Fruit fly (Drosophila melanogaster) whole organism, adult: Measurements from ENCODE around the gene Vinc.

Experiments
- CG11617 ChIP-seq: fragments of 200-800 bp; sonication (Bioruptor generic); optimal IDR thresholded peaks from 2 replicates; lab custom pipeline; 2017; ENCODE audit warnings: mild to moderate bottlenecking, missing biosample characterization, missing genetic modification reagents, missing genetic modification characterization
- CG12768 ChIP-seq: fragments of 200-800 bp; sonication (Bioruptor generic); optimal IDR thresholded peaks from 2 replicates; lab custom pipeline; 2017; ENCODE audit warnings: missing biosample characterization, missing genetic modification characterization, mild to moderate bottlenecking, moderate library complexity, missing genetic modification reagents
- CG14711 ChIP-seq: fragments of 200-800 bp; sonication (Bioruptor generic); optimal IDR thresholded peaks from 2 replicates; lab custom pipeline; 2018; ENCODE audit warnings: missing biosample characterization, mild to moderate bottlenecking, missing genetic modification characterization, moderate library complexity
- CG1620 ChIP-seq: fragments of 200-800 bp; sonication (Bioruptor generic); optimal IDR thresholded peaks from 2 replicates; lab custom pipeline; 2016; ENCODE audit warnings: missing biosample characterization, missing genetic modification characterization
- CG33017 ChIP-seq: fragments of 200-800 bp; sonication (Bioruptor generic); optimal IDR thresholded peaks from 2 replicates; lab custom pipeline; 2018; ENCODE audit warnings: missing biosample characterization, mild to moderate bottlenecking, missing genetic modification characterization, moderate library complexity
- CG5204 ChIP-seq: fragments of 200-800 bp; sonication (Bioruptor generic); optimal IDR thresholded peaks from 2 replicates; lab custom pipeline; 2016; ENCODE audit warnings: missing biosample characterization, missing genetic modification characterization
- CG7045 ChIP-seq: fragments of 200-800 bp; sonication (Bioruptor generic); optimal IDR thresholded peaks from 2 replicates; lab custom pipeline; 2017; ENCODE audit warnings: missing biosample characterization, mild to moderate bottlenecking, missing genetic modification characterization
- CG7101 ChIP-seq: fragments of 200-800 bp; sonication (Bioruptor generic); optimal IDR thresholded peaks from 2 replicates; lab custom pipeline; 2018; ENCODE audit warnings: missing biosample characterization, mild to moderate bottlenecking, missing genetic modification characterization, moderate library complexity
- Clk ChIP-seq: fragments of 200-800 bp; sonication (Bioruptor generic); optimal IDR thresholded peaks from 2 replicates; lab custom pipeline; 2017; ENCODE audit warnings: missing biosample characterization, missing genetic modification characterization
- Crg-1 ChIP-seq: fragments of 200-800 bp; sonication (Bioruptor generic); optimal IDR thresholded peaks from 2 replicates; lab custom pipeline; 2016; ENCODE audit warnings: missing biosample characterization, missing genetic modification characterization
- Hr96 ChIP-seq: fragments of 200-800 bp; sonication (Bioruptor generic); optimal IDR thresholded peaks from 2 replicates; lab custom pipeline; 2016; ENCODE audit warnings: missing biosample characterization, missing genetic modification characterization
- Mnt ChIP-seq: fragments of 200-800 bp; sonication (Bioruptor generic); optimal IDR thresholded peaks from 2 replicates; lab custom pipeline; 2016; ENCODE audit warnings: missing biosample characterization, mild to moderate bottlenecking, missing genetic modification characterization
- bab1 ChIP-seq: fragments of 200-800 bp; sonication (Bioruptor generic); optimal IDR thresholded peaks from 3 replicates; lab custom pipeline; 2019; ENCODE audit warnings: missing biosample characterization, mild to moderate bottlenecking, missing genetic modification characterization, moderate library complexity
- cic ChIP-seq: fragments of 200-800 bp; sonication (Bioruptor generic); optimal IDR thresholded peaks from 2 replicates; lab custom pipeline; 2017; ENCODE audit warnings: missing biosample characterization, mild to moderate bottlenecking, missing genetic modification characterization, moderate library complexity
- cnc ChIP-seq, 2 experiments: fragments of >200 bp; optimal IDR thresholded peaks; 2 replicates each; lab custom pipeline; 2017
- kay ChIP-seq: fragments of 200-800 bp; sonication (Bioruptor generic); peaks from one replicate; lab custom pipeline; 2016; ENCODE audit warnings: missing biosample characterization, missing genetic modification characterization, borderline replicate concordance
- ovo ChIP-seq: fragments of 200-800 bp; sonication (Bioruptor generic); optimal IDR thresholded peaks from 2 replicates; lab custom pipeline; 2016; ENCODE audit warnings: missing biosample characterization, missing genetic modification characterization
- pad ChIP-seq: fragments of 200-800 bp; sonication (Bioruptor generic); optimal IDR thresholded peaks from 3 replicates; lab custom pipeline; 2017; ENCODE audit warnings: missing biosample characterization, missing genetic modification characterization, mild to moderate bottlenecking, moderate library complexity, missing genetic modification reagents
- tj ChIP-seq: fragments of 200-800 bp; sonication (Bioruptor generic); optimal IDR thresholded peaks from 3 replicates; lab custom pipeline; 2017; ENCODE audit warnings: missing biosample characterization, mild to moderate bottlenecking, missing genetic modification characterization, moderate library complexity
- toe ChIP-seq: fragments of 200-800 bp; sonication (Bioruptor generic); optimal IDR thresholded peaks from 2 replicates; lab custom pipeline; 2016; ENCODE audit warnings: missing biosample characterization, missing genetic modification characterization

Gene Vinc

dm6 chrX:2218455-2218854, 3.9 kb downstream of the Vinc start:
- TF ChIP-seq CG11617 (GFP tag; lab: Kevin White, UChicago) (no peak), CG5204 (GFP tag; lab: Kevin White, UChicago) (no peak), Clk (GFP tag; lab: Kevin White, UChicago) (no peak), CG7101 (tag; lab: Kevin White, UChicago) (no peak), cnc (optimal IDR thresholded peaks at IDR 0.05; lab: Kevin White, UChicago) (no peak), CG7045 (GFP tag; lab: Kevin White, UChicago) (no peak), pad (no peak)

DNA sequence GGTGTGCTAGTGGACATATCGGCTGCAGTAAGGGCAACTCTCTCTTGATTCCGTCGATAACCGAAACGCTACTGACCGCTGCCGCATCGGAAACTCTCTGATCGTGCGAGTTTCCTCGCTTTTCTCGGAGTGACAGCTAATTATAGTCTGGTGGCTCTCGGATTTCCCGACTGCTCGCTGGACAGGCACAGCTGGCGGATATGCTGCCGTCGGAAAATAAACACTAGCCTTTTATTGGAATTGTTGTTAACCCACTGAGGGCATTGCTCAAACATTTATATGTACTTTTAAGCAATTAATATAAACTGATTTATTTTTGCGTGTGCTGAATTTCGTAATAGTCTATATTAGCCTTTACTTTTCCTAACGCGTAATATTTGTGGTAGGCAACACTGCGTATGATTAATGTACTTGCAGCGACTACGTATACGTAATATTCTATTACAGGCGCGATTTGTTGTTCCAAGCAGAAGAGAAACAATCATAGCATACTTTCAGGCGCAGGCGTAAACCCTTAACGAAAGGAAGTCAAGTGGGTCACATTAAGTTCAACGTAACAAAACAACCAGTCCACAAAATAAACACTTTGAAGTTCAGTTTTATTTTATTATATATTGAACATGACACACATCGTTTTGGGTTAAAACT, 8.5 kb downstream of the Vinc start, which contains the start of gene SmydA-8:
Gene SmydA-8 (minus strand): TSS at position 51 of the 648 bp plus-strand sequence.
- no peak for TF ChIP-seq tj (GFP tag; lab: Kevin White, UChicago)
- peak; percentile 31 for TF ChIP-seq bab1 (GFP tag; lab: Kevin White, UChicago)
- TF ChIP-seq kay: peak; percentile 45

DNA sequence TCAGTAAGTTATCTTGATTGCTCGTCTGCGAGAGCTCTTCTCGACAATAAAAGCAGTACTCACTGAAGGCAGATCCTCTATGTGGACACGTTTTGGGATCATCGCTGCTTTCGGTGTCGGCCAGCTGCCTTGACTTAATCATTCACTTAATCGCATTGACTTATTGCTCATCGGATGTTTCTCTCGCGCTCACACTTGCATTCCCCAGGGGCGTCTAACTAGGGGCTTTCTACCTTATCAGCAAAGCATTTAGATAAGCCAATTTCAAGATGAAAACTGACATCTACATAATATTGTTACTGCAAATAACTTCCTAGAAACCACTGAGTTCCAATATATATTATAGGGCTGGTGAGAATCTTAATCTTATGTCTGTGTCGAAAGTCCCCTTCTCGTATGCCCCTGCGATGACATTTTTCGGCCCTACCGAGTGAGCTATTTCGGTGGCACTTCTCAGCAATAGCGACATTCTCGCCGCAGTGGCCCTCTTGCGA, 10.0 kb downstream of the Vinc start:
- TF ChIP-seq CG14711 (peak; percentile 12), Hr96 (peak; percentile 17), CG33017 (tag; lab: Kevin White, UChicago) (no peak)

dm6 chrX:2208641-2209241, 13.6 kb downstream of the Vinc start:
- TF ChIP-seq cnc (optimal IDR thresholded peaks at IDR 0.05; lab: Kevin White, UChicago): no peak
- no peak for TF ChIP-seq ovo (GFP tag; lab: Kevin White, UChicago)
- no peak for TF ChIP-seq Hr96
- TF ChIP-seq Clk (GFP tag; lab: Kevin White, UChicago): no peak
- TF ChIP-seq CG1620 (GFP tag; lab: Kevin White, UChicago): no peak
- TF ChIP-seq cic (GFP tag; lab: Kevin White, UChicago): no peak
- no peak for TF ChIP-seq bab1 (GFP tag; lab: Kevin White, UChicago)
- no peak for TF ChIP-seq CG5204 (GFP tag; lab: Kevin White, UChicago)
- TF ChIP-seq CG12768 (GFP tag; lab: Kevin White, UChicago): no peak
- no peak for TF ChIP-seq CG33017 (tag; lab: Kevin White, UChicago)
- TF ChIP-seq toe (GFP tag; lab: Kevin White, UChicago): no peak
- no peak for TF ChIP-seq CG14711
- no peak for TF ChIP-seq CG7101 (tag; lab: Kevin White, UChicago)
- TF ChIP-seq tj (GFP tag; lab: Kevin White, UChicago): no peak
- TF ChIP-seq Crg-1: no peak
- TF ChIP-seq pad: no peak
- TF ChIP-seq CG11617 (GFP tag; lab: Kevin White, UChicago): no peak
- no peak for TF ChIP-seq Mnt (GFP tag; lab: Kevin White, UChicago)
- TF ChIP-seq kay: no peak

- TF ChIP-seq Mnt (GFP tag; lab: Kevin White, UChicago) (no peak), CG5204 (GFP tag; lab: Kevin White, UChicago) (no peak), CG7101 (tag; lab: Kevin White, UChicago) (no peak), toe (GFP tag; lab: Kevin White, UChicago) (no peak), CG7045 (GFP tag; lab: Kevin White, UChicago) (no peak), CG33017 (tag; lab: Kevin White, UChicago) (no peak), CG12768 (GFP tag; lab: Kevin White, UChicago) (no peak), Clk (GFP tag; lab: Kevin White, UChicago) (no peak), tj (GFP tag; lab: Kevin White, UChicago) (no peak), cic (GFP tag; lab: Kevin White, UChicago) (no peak), CG1620 (GFP tag; lab: Kevin White, UChicago) (no peak), bab1 (GFP tag; lab: Kevin White, UChicago) (no peak), Crg-1 (no peak), cnc (optimal IDR thresholded peaks at IDR 0.05; lab: Kevin White, UChicago) (no peak), pad (no peak), ovo (GFP tag; lab: Kevin White, UChicago) (no peak), Hr96 (no peak), CG14711 (no peak), CG11617 (GFP tag; lab: Kevin White, UChicago) (no peak)
Observed at dm6 chrX:2203766-2204165, 18.6 kb downstream of the Vinc start, which contains the start of gene FarO. FarO (minus strand) TSS chrX:2203866.

dm6 chrX:2199303-2199702, 23.1 kb downstream of the Vinc start:
- TF ChIP-seq CG12768 (GFP tag; lab: Kevin White, UChicago): peak; percentile 6
- no peak for TF ChIP-seq ovo (GFP tag; lab: Kevin White, UChicago)
- TF ChIP-seq cnc (optimal IDR thresholded peaks at IDR 0.05; lab: Kevin White, UChicago): no peak
- TF ChIP-seq pad: peak; percentile 10
- TF ChIP-seq Mnt (GFP tag; lab: Kevin White, UChicago): peak; percentile 14
- TF ChIP-seq Hr96: no peak
- peak; percentile 53 for TF ChIP-seq cic (GFP tag; lab: Kevin White, UChicago)
- TF ChIP-seq CG1620 (GFP tag; lab: Kevin White, UChicago): no peak
- no peak for TF ChIP-seq CG11617 (GFP tag; lab: Kevin White, UChicago)
